Fruit fly (Drosophila melanogaster): ENCODE data around the gene Takl2.

dm6 chr3R:22748956-22749355, 15.3 kb upstream of the Takl2 start, which contains the start of gene CG31139:
- no peak for TF ChIP-seq CTCF (optimal IDR thresholded peaks at IDR 0.05)
- TF ChIP-seq CG8478 (optimal IDR thresholded peaks at IDR 0.05), result no peak
